Fruit fly (Drosophila melanogaster): ENCODE data around the gene Caf1-180.

DNA sequence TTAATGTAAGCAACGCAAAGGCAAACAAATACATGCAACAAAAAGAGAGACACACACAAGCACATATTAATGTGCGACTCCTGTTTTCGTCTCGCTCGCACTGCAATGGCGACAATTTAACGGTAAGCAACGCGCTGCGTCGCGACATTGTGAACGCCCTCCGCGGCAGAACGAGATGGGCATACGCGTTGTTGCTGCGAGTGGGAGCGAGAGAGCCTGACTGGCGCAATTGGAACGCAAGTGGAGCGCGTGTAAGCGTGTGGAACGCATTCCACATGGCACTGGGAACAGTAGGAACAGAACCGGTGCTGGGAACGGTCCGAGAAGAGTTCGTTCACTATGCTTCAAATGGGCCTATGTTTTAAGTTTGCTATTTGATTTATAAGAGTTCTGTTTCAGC lies 18.8 kb upstream of the Caf1-180 start:
- TF ChIP-seq GATAd (GFP tag; optimal IDR thresholded peaks at IDR 0.05) (no peak), fru (GFP tag; optimal IDR thresholded peaks at IDR 0.05) (no peak), psq (GFP tag; optimal IDR thresholded peaks at IDR 0.05) (peak; percentile 55), CG9705 (GFP tag; optimal IDR thresholded peaks at IDR 0.05) (no peak), usp (GFP tag; optimal IDR thresholded peaks at IDR 0.05) (no peak), brk (GFP tag; optimal IDR thresholded peaks at IDR 0.05) (no peak), dl (GFP tag; optimal IDR thresholded peaks at IDR 0.05; ENCODE audit: insufficient read depth in 1 of 2, partially characterized antibody in 2 of 2) (no peak), Rel (GFP tag; optimal IDR thresholded peaks at IDR 0.05) (no peak), Rel (tag; optimal IDR thresholded peaks at IDR 0.05) (no peak), Dfd (GFP tag; optimal IDR thresholded peaks at IDR 0.05) (no peak), br (GFP tag; optimal IDR thresholded peaks at IDR 0.05) (no peak)
